Worm (Caenorhabditis elegans) whole organism, L4 larva: ENCODE measurements around the gene F45D3.2.

Experiments used
- ces-1 ChIP-seq: fragments of 150-350 bp; sonication (generic microtip); optimal IDR thresholded peaks from 4 replicates; lab custom pipeline; 2014; ENCODE audit warnings: missing biosample characterization, missing genetic modification reagents, missing genetic modification characterization
- nhr-6 ChIP-seq: fragments of 150-350 bp; optimal IDR thresholded peaks from 2 replicates; lab custom pipeline; 2014; ENCODE audit warnings: missing biosample characterization, missing genetic modification characterization
- nhr-77 ChIP-seq: fragments of 150-350 bp; optimal IDR thresholded peaks from 2 replicates; lab custom pipeline; 2014; ENCODE audit warnings: missing biosample characterization, missing genetic modification characterization
- unc-62 ChIP-seq, 3 experiments: fragments of 150-350 bp in 1 of 3; sonication (generic microtip); optimal IDR thresholded peaks in 2 of 3; peaks in 1 of 3; 1 replicate in 1 of 3; 2 replicates in 2 of 3; lab custom pipeline; 2014 to 2017; ENCODE audit warnings: missing biosample characterization in 3 of 3, missing genetic modification characterization in 3 of 3, missing genetic modification reagents in 3 of 3, missing genotype in 1 of 3

DNA sequence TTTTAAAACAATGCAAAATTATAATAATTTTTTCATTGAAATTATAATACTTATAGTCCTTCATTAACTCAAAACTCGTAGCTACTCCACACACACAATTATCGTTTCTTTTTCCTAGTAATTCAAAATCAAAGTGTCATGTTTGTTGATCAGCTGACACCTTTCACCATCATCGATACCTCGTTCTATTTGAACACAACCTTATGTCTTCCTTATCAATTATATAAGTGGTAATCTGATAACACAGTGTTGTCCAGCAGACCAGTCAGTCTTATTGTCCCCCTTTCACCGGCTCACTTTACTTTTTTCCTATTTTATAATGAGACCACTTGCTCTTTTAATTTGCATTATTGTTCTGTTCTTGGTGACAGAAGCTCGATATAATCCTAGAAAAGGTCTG, 28.1 kb upstream of the F45D3.2 start, which contains the start of the genes T28H10.2 and lgmn-1:
- no peak for TF ChIP-seq unc-62 (GFP tag; optimal IDR thresholded peaks at IDR 0.05 in 1 of 2; lab: Kevin White, UChicago)
- no peak for TF ChIP-seq unc-62 (tag; optimal IDR thresholded peaks at IDR 0.05; lab: Kevin White, UChicago)
- TF ChIP-seq nhr-6: no peak
- TF ChIP-seq ces-1 (GFP tag; lab: Kevin White, UChicago): no peak
- peak; percentile 69 for TF ChIP-seq nhr-77 (tag; lab: Kevin White, UChicago)
